Fruit fly (Drosophila melanogaster) S2 (cell line): ENCODE measurements around the gene eIF4A.

Experiments used
- CG8478 ChIP-seq: fragments of >200 bp; optimal IDR thresholded peaks from 2 replicates; lab custom pipeline; 2018
- CTCF ChIP-seq, 2 experiments: fragments of >200 bp; optimal IDR thresholded peaks; 2 replicates each; lab custom pipeline; 2018

DNA sequence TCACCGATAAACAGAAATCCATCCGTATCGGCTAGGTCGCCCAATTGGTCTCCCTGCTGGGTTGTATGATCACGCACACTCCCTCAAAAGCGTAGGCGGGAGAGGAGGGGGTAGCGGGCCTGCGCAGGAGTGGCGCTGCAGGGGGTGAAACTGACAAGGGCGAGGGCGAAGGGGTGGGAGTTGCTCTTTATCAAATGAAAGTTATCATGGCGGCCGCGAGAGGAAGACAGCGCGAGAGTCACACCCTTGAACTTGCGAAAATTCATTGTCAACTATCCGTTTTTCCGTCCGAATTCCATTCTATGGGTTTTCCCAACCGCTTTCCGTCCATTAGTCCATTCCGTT lies 2.5 kb upstream of the eIF4A start:
- TF ChIP-seq CTCF (optimal IDR thresholded peaks at IDR 0.05; lab: Kevin White, UChicago) = no peak
- no peak for TF ChIP-seq CG8478 (lab: Kevin White, UChicago)
